Fruit fly (Drosophila melanogaster) whole organism, pupa: ENCODE results near the gene Lectin-galC1.

ENCODE experiments used
- CG10348 ChIP-seq: fragments of 200-800 bp; sonication (Bioruptor generic); IDR thresholded peaks from 2 replicates; pipeline ENCODE4 v1.3.6; 2022; ENCODE audit warnings: missing biosample characterization, missing genetic modification characterization
- CG12605 ChIP-seq: fragments of 200-800 bp; sonication (Bioruptor generic); IDR thresholded peaks from 2 replicates; pipeline ENCODE4 v1.3.6; 2022; ENCODE audit warnings: missing biosample characterization, missing genetic modification characterization
- CG13204 ChIP-seq: fragments of 200-800 bp; sonication (Bioruptor generic); optimal IDR thresholded peaks from 2 replicates; lab custom pipeline; 2018; ENCODE audit warnings: missing biosample characterization, mild to moderate bottlenecking, missing genetic modification characterization, moderate library complexity
- CG14655 ChIP-seq: fragments of 200-800 bp; sonication (Bioruptor generic); optimal IDR thresholded peaks from 3 replicates; lab custom pipeline; 2017; ENCODE audit warnings: mild to moderate bottlenecking, missing biosample characterization, missing genetic modification reagents, missing genetic modification characterization
- CG15710 ChIP-seq: fragments of 200-800 bp; sonication (Bioruptor generic); optimal IDR thresholded peaks from 2 replicates; lab custom pipeline; 2018; ENCODE audit warnings: missing biosample characterization, mild to moderate bottlenecking, missing genetic modification characterization, moderate library complexity
- CG17806 ChIP-seq: fragments of 200-800 bp; sonication (Bioruptor generic); optimal IDR thresholded peaks from 2 replicates; lab custom pipeline; 2018; ENCODE audit warnings: missing biosample characterization, mild to moderate bottlenecking, missing genetic modification characterization, moderate library complexity
- CG32121 ChIP-seq: fragments of 200-800 bp; sonication (Bioruptor generic); IDR thresholded peaks from 2 replicates; pipeline ENCODE4 v1.3.6; 2022; ENCODE audit warnings: missing biosample characterization, missing genetic modification characterization
- CG34367 ChIP-seq: fragments of 200-800 bp; sonication (Bioruptor generic); optimal IDR thresholded peaks from 2 replicates; lab custom pipeline; 2018; ENCODE audit warnings: missing biosample characterization, mild to moderate bottlenecking, missing genetic modification characterization
- CG4496 ChIP-seq: fragments of 200-800 bp; sonication (Bioruptor generic); IDR thresholded peaks from 3 replicates; pipeline ENCODE4 v1.3.6; 2022; ENCODE audit warnings: missing biosample characterization, missing genetic modification characterization
- CG8159 ChIP-seq: fragments of 200-800 bp; sonication (Bioruptor generic); optimal IDR thresholded peaks from 3 replicates; lab custom pipeline; 2018; ENCODE audit warnings: missing biosample characterization, mild to moderate bottlenecking, missing genetic modification characterization, moderate library complexity
- CG8301 ChIP-seq: fragments of 200-800 bp; sonication (Bioruptor generic); optimal IDR thresholded peaks from 2 replicates; lab custom pipeline; 2018; ENCODE audit warnings: missing biosample characterization, mild to moderate bottlenecking, missing genetic modification characterization
- CG9948 ChIP-seq: fragments of 200-800 bp; sonication (Bioruptor generic); optimal IDR thresholded peaks from 2 replicates; lab custom pipeline; 2018; ENCODE audit warnings: missing biosample characterization, mild to moderate bottlenecking, missing genetic modification characterization, moderate library complexity
- D1 ChIP-seq: fragments of 200-800 bp; sonication (Bioruptor generic); optimal IDR thresholded peaks from 2 replicates; lab custom pipeline; 2018; ENCODE audit warnings: missing biosample characterization, mild to moderate bottlenecking, missing genetic modification characterization, moderate library complexity
- EcR ChIP-seq: fragments of 200-800 bp; sonication (Bioruptor generic); optimal IDR thresholded peaks from 3 replicates; lab custom pipeline; 2019; ENCODE audit warnings: missing biosample characterization, missing genetic modification characterization, mild to moderate bottlenecking, moderate library complexity, missing genetic modification reagents
- Ets98B ChIP-seq: fragments of 200-800 bp; sonication (Bioruptor generic); IDR thresholded peaks from 2 replicates; pipeline ENCODE4 v1.3.6; 2022; ENCODE audit warnings: missing biosample characterization, missing genetic modification characterization
- Pif1A ChIP-seq: fragments of 200-800 bp; sonication (Bioruptor generic); optimal IDR thresholded peaks from 3 replicates; lab custom pipeline; 2016; ENCODE audit warnings: missing biosample characterization, missing genetic modification characterization
- Pif1B ChIP-seq: fragments of 200-800 bp; sonication (Bioruptor generic); optimal IDR thresholded peaks from 3 replicates; lab custom pipeline; 2016; ENCODE audit warnings: missing biosample characterization, missing genetic modification characterization
- Snoo ChIP-seq: fragments of 200-800 bp; sonication (Bioruptor generic); optimal IDR thresholded peaks from 3 replicates; lab custom pipeline; 2017; ENCODE audit warnings: missing biosample characterization, mild to moderate bottlenecking, missing genetic modification characterization, inconsistent platforms
- fd96Ca ChIP-seq: fragments of 200-800 bp; sonication (Bioruptor generic); IDR thresholded peaks from 3 replicates; pipeline ENCODE4 v1.3.6; 2022; ENCODE audit warnings: missing biosample characterization, missing genetic modification characterization
- gl ChIP-seq: fragments of 200-800 bp; sonication (Bioruptor generic); optimal IDR thresholded peaks from 2 replicates; lab custom pipeline; 2018; ENCODE audit warnings: missing biosample characterization, mild to moderate bottlenecking, missing genetic modification characterization
- rn ChIP-seq: fragments of 200-800 bp; sonication (Bioruptor generic); IDR thresholded peaks from 2 replicates; pipeline ENCODE4 v1.3.6; 2022; ENCODE audit warnings: missing biosample characterization, missing genetic modification characterization

Gene Lectin-galC1

dm6 chr2L:19426330-19426781, 9.1 kb downstream of the Lectin-galC1 start, which contains the start of gene Pax:
Gene Pax (minus strand): TSS chr2L:19426596.
- peak; percentile 9 for TF ChIP-seq CG15710 (tag; lab: Kevin White, UChicago)
- peak; percentile 57; the same call in 1 of the 2 replicates for TF ChIP-seq CG12605 (GFP tag; lab: Robert Waterston, UW)
- TF ChIP-seq CG8301 (tag; lab: Kevin White, UChicago), result no peak
- TF ChIP-seq Pif1B (GFP tag; lab: Kevin White, UChicago), result peak; percentile 2
- TF ChIP-seq CG8159, result no peak
- TF ChIP-seq CG32121 (GFP tag; lab: Robert Waterston, UW), result no peak; the same call in 1 of the 2 replicates
- TF ChIP-seq Snoo, result peak; percentile 26
- TF ChIP-seq Pif1A (GFP tag; lab: Kevin White, UChicago), result peak; percentile 2
- peak; percentile 62; the same call in 2 of the 3 replicates for TF ChIP-seq CG4496 (GFP tag; lab: Robert Waterston, UW)
- peak; percentile 52 for TF ChIP-seq CG13204 (GFP tag; lab: Kevin White, UChicago)
- peak; percentile 62 for TF ChIP-seq gl (tag; lab: Kevin White, UChicago)
- no peak for TF ChIP-seq CG10348 (GFP tag; lab: Robert Waterston, UW)
- TF ChIP-seq EcR (GFP tag; lab: Kevin White, UChicago), result peak; percentile 23
- TF ChIP-seq rn (GFP tag; lab: Robert Waterston, UW), result no peak
- no peak for TF ChIP-seq CG14655
- no peak for TF ChIP-seq CG34367 (tag; lab: Kevin White, UChicago)
- peak; percentile 49; the same call in 1 of the 2 replicates for TF ChIP-seq Ets98B (GFP tag; lab: Robert Waterston, UW)
- no peak for TF ChIP-seq fd96Ca
- no peak for TF ChIP-seq CG9948 (tag; lab: Kevin White, UChicago)
- TF ChIP-seq CG17806 (tag; lab: Kevin White, UChicago), result no peak
- TF ChIP-seq D1 (tag; lab: Kevin White, UChicago), result no peak

DNA sequence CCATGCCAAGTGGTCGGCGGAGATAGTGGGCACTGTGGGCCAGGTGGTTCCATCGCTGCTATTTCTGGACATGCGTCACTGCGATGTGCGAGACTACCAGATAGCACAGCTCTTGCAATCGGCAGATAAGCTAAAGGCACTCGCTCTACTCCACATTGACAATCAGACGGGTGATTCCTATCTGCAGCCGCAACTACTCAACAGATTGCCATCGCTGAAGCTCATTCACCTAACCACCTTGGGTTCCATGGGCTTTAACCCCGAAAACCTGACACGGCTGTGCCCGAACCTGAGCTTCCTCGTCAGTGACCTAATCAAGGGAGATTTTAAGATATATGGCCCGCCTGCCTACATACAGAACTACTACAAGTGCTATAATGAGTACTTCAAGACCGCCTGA, 12.5 kb downstream of the Lectin-galC1 start:
- TF ChIP-seq EcR (GFP tag; lab: Kevin White, UChicago), result peak; percentile 81
- no peak for TF ChIP-seq CG14655
- TF ChIP-seq fd96Ca, result peak; percentile 6; the same call in 1 of the 3 replicates
- no peak for TF ChIP-seq CG4496 (GFP tag; lab: Robert Waterston, UW)
- no peak for TF ChIP-seq Pif1A (GFP tag; lab: Kevin White, UChicago)
- no peak for TF ChIP-seq CG32121 (GFP tag; lab: Robert Waterston, UW)
- TF ChIP-seq Snoo, result no peak

- TF ChIP-seq CG14655 (no peak), CG4496 (GFP tag; lab: Robert Waterston, UW) (no peak), CG9948 (tag; lab: Kevin White, UChicago) (no peak), CG8301 (tag; lab: Kevin White, UChicago) (no peak), CG32121 (GFP tag; lab: Robert Waterston, UW) (no peak), rn (GFP tag; lab: Robert Waterston, UW) (no peak), D1 (tag; lab: Kevin White, UChicago) (no peak), Ets98B (GFP tag; lab: Robert Waterston, UW) (no peak), CG10348 (GFP tag; lab: Robert Waterston, UW) (no peak), EcR (GFP tag; lab: Kevin White, UChicago) (no peak), fd96Ca (no peak), Pif1A (GFP tag; lab: Kevin White, UChicago) (no peak), CG15710 (tag; lab: Kevin White, UChicago) (no peak), Pif1B (GFP tag; lab: Kevin White, UChicago) (no peak), CG8159 (no peak), Snoo (no peak)
- TF ChIP-seq, all 21 proteins: peak for 0
Observed at dm6 chr2L:19430343-19430742, 13.1 kb downstream of the Lectin-galC1 start, which contains the start of gene RtcB. Gene RtcB (plus strand): TSS chr2L:19430643.

DNA sequence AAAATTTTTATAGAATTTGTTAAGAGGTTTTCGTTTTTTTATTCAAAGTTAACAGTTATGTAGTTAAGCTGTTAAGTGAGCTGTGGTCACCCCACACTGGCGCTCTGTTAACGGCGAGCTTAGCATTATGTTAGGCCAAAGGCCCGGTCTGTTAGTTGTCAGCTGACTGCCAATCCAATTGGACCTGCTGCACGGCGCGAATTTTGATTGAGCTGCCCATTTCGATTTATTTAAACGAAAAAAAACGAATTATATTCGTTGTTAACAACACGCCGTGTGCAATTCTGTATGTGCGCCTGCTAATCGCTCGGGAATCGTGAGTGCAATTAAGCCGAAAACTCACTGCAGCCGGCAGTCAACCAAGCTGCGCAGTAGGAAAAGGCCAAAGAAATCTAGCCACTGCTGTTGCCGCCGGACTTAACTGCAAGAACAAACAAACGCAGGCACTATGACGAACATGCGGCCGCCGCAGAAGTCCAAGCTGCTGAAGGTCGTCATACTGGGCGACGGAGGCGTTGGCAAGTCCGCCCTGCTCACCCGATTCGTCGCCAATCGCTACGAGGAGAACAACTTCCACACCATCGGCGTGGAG, 15.3 kb downstream of the Lectin-galC1 start, which contains the start of gene Rab9:
Gene Rab9, plus strand, starts transcription at position 151 of the 592 bp plus-strand sequence.
- TF ChIP-seq CG4496 (GFP tag; lab: Robert Waterston, UW), result peak; percentile 6; the same call in 1 of the 3 replicates
- TF ChIP-seq CG32121 (GFP tag; lab: Robert Waterston, UW), result no peak
- TF ChIP-seq CG14655, result no peak
- no peak for TF ChIP-seq CG8301 (tag; lab: Kevin White, UChicago)
- no peak for TF ChIP-seq Pif1A (GFP tag; lab: Kevin White, UChicago)
- no peak for TF ChIP-seq CG13204 (GFP tag; lab: Kevin White, UChicago)
- no peak for TF ChIP-seq fd96Ca

DNA sequence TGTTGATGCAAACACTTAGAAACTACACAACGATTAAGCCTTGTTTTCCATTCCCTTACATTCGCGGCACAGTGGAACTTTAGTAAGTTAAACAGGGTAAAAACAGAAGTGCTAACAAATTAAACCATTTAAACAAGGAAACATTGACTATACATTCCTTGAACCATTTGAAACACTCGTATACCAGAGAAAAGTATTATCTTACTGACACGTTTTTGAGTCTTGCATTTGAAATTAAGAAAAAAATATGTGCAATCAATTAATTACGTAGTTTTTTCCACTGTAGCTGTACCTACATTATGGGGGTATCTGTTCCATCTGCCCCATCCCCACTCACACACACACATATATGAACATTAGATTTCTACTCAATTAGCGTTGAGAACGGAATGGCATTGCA, 16.0 kb downstream of the Lectin-galC1 start:
- TF ChIP-seq CG34367 (tag; lab: Kevin White, UChicago) (no peak), Pif1A (GFP tag; lab: Kevin White, UChicago) (peak; percentile 19), CG8301 (tag; lab: Kevin White, UChicago) (peak; percentile 20), rn (GFP tag; lab: Robert Waterston, UW) (no peak), CG32121 (GFP tag; lab: Robert Waterston, UW) (0 out of 2 replicates have a peak, but pooled peaks have one; percentile 23), EcR (GFP tag; lab: Kevin White, UChicago) (no peak), CG4496 (GFP tag; lab: Robert Waterston, UW) (no peak; the same call in 2 of the 3 replicates)

- TF ChIP-seq CG4496 (GFP tag; lab: Robert Waterston, UW) (0 out of 3 replicates have a peak, but pooled peaks have one; percentile 16), CG13204 (GFP tag; lab: Kevin White, UChicago) (no peak), CG34367 (tag; lab: Kevin White, UChicago) (no peak), Pif1B (GFP tag; lab: Kevin White, UChicago) (peak; percentile 14)
Observed at dm6 chr2L:19434260-19434659, 17.0 kb downstream of the Lectin-galC1 start.
